Fruit fly (Drosophila melanogaster) whole organism, prepupa: Measurements from ENCODE around the gene stol.
A peak's percentile ranks its signal among the peaks of the same experiment; 100 is the strongest.

Experiments
- CG10631 ChIP-seq: fragments of 200-800 bp; sonication (Bioruptor generic); optimal IDR thresholded peaks from 2 replicates; lab custom pipeline; 2016; ENCODE audit warnings: missing biosample characterization, missing genetic modification characterization
- CG10669 ChIP-seq: fragments of 200-800 bp; sonication (Bioruptor generic); optimal IDR thresholded peaks from 3 replicates; lab custom pipeline; 2018; ENCODE audit warnings: missing biosample characterization, mild to moderate bottlenecking, missing genetic modification characterization, moderate library complexity
- CG15336 ChIP-seq: fragments of 200-800 bp; sonication (Bioruptor generic); IDR thresholded peaks from 2 replicates; pipeline ENCODE4 v1.3.6; 2022; ENCODE audit warnings: missing biosample characterization, missing genetic modification characterization
- CG16779 ChIP-seq: fragments of 200-800 bp; sonication (Bioruptor generic); optimal IDR thresholded peaks from 3 replicates; lab custom pipeline; 2017; ENCODE audit warnings: missing biosample characterization, mild to moderate bottlenecking, missing genetic modification characterization
- CG31627 ChIP-seq: fragments of 200-800 bp; sonication (Bioruptor generic); optimal IDR thresholded peaks from 3 replicates; lab custom pipeline; 2016; ENCODE audit warnings: missing biosample characterization, missing genetic modification characterization
- CG6854 ChIP-seq: fragments of 200-800 bp; sonication (Bioruptor generic); optimal IDR thresholded peaks from 2 replicates; lab custom pipeline; 2017; ENCODE audit warnings: missing biosample characterization, mild to moderate bottlenecking, missing genetic modification characterization
- CG7368 ChIP-seq: fragments of 200-800 bp; sonication (Bioruptor generic); optimal IDR thresholded peaks from 3 replicates; lab custom pipeline; 2016; ENCODE audit warnings: missing biosample characterization, missing genetic modification characterization
- CG8119 ChIP-seq: fragments of 200-800 bp; sonication (Bioruptor generic); IDR thresholded peaks from 3 replicates; pipeline ENCODE4 v1.3.6; 2022; ENCODE audit warnings: missing biosample characterization, missing genetic modification characterization
- CG9139 ChIP-seq: fragments of 200-800 bp; sonication (Bioruptor generic); optimal IDR thresholded peaks from 3 replicates; lab custom pipeline; 2017; ENCODE audit warnings: missing biosample characterization, mild to moderate bottlenecking, missing genetic modification characterization
- Eip78C ChIP-seq: fragments of 200-800 bp; sonication (Bioruptor generic); peaks from one replicate; lab custom pipeline; 2016; ENCODE audit warnings: missing biosample characterization, missing genetic modification characterization
- Hr38 ChIP-seq: sonication (Bioruptor generic); optimal IDR thresholded peaks from 2 replicates; lab custom pipeline; 2016; ENCODE audit warnings: missing biosample characterization, missing genetic modification characterization
- Hr4 ChIP-seq: fragments of 200-800 bp; sonication (Bioruptor generic); optimal IDR thresholded peaks from 3 replicates; lab custom pipeline; 2016; ENCODE audit warnings: missing biosample characterization, missing genetic modification characterization
- Met ChIP-seq: fragments of 200-800 bp; sonication (Bioruptor generic); optimal IDR thresholded peaks from 3 replicates; lab custom pipeline; 2016; ENCODE audit warnings: missing biosample characterization, missing genetic modification characterization
- Smox ChIP-seq: fragments of 200-800 bp; sonication (Bioruptor generic); optimal IDR thresholded peaks from 3 replicates; lab custom pipeline; 2016; ENCODE audit warnings: missing biosample characterization, missing genetic modification characterization
- Sox102F ChIP-seq: fragments of 200-800 bp; sonication (Bioruptor generic); optimal IDR thresholded peaks from 2 replicates; lab custom pipeline; 2016; ENCODE audit warnings: missing biosample characterization, mild to moderate bottlenecking, missing genetic modification characterization
- Sox14 ChIP-seq: fragments of 200-800 bp; sonication (Bioruptor generic); optimal IDR thresholded peaks from 3 replicates; lab custom pipeline; 2016; ENCODE audit warnings: missing biosample characterization, missing genetic modification characterization
- Sox15 ChIP-seq: fragments of 200-800 bp; sonication (Bioruptor generic); optimal IDR thresholded peaks from 3 replicates; lab custom pipeline; 2016; ENCODE audit warnings: missing biosample characterization, missing genetic modification characterization
- achi ChIP-seq: fragments of 200-800 bp; sonication (Bioruptor generic); optimal IDR thresholded peaks from 3 replicates; lab custom pipeline; 2016; ENCODE audit warnings: missing biosample characterization, missing genetic modification characterization
- acj6 ChIP-seq: fragments of 200-800 bp; sonication (Bioruptor generic); optimal IDR thresholded peaks from 3 replicates; lab custom pipeline; 2016; ENCODE audit warnings: missing biosample characterization, missing genetic modification characterization
- dac ChIP-seq: fragments of 200-800 bp; sonication (Bioruptor generic); optimal IDR thresholded peaks from 2 replicates; lab custom pipeline; 2017; ENCODE audit warnings: missing biosample characterization, mild to moderate bottlenecking, missing genetic modification characterization
- eg ChIP-seq: fragments of 200-800 bp; sonication (Bioruptor generic); IDR thresholded peaks from 3 replicates; pipeline ENCODE4 v1.3.6; 2022; ENCODE audit warnings: missing biosample characterization, missing genetic modification characterization
- fd59A ChIP-seq: fragments of 200-800 bp; sonication (Bioruptor generic); optimal IDR thresholded peaks from 2 replicates; lab custom pipeline; 2017; ENCODE audit warnings: missing biosample characterization, mild to moderate bottlenecking, missing genetic modification characterization, missing genetic modification reagents
- fd85E ChIP-seq: fragments of 200-800 bp; sonication (Bioruptor generic); optimal IDR thresholded peaks from 3 replicates; lab custom pipeline; 2016; ENCODE audit warnings: missing biosample characterization, missing genetic modification characterization
- lz ChIP-seq: fragments of 200-800 bp; sonication (Bioruptor generic); optimal IDR thresholded peaks from 3 replicates; lab custom pipeline; 2016; ENCODE audit warnings: missing biosample characterization, missing genetic modification characterization
- pdm3 ChIP-seq: fragments of 200-800 bp; sonication (Bioruptor generic); optimal IDR thresholded peaks from 3 replicates; lab custom pipeline; 2016; ENCODE audit warnings: missing biosample characterization, missing genetic modification characterization
- salr ChIP-seq, 2 experiments: fragments of 200-800 bp; sonication (Bioruptor generic); optimal IDR thresholded peaks; 3 replicates each; lab custom pipeline; 2016 to 2018; ENCODE audit warnings: missing biosample characterization in 2 of 2, missing genetic modification characterization in 2 of 2, mild to moderate bottlenecking in 1 of 2
- spab ChIP-seq: fragments of 200-800 bp; sonication (Bioruptor generic); optimal IDR thresholded peaks from 2 replicates; lab custom pipeline; 2017; ENCODE audit warnings: missing biosample characterization, mild to moderate bottlenecking, missing genetic modification characterization, missing genetic modification reagents
- ss ChIP-seq, 2 experiments: fragments of 200-800 bp; sonication (Bioruptor generic); optimal IDR thresholded peaks; 2 replicates in 1 of 2; 3 replicates in 1 of 2; lab custom pipeline; 2017 to 2018; ENCODE audit warnings: mild to moderate bottlenecking in 2 of 2, missing biosample characterization in 2 of 2, missing genetic modification characterization in 2 of 2, moderate library complexity in 1 of 2
- svp ChIP-seq: fragments of 200-800 bp; sonication (Bioruptor generic); peaks from one replicate; lab custom pipeline; 2016; ENCODE audit warnings: missing biosample characterization, missing genetic modification characterization
- topi ChIP-seq: fragments of 200-800 bp; sonication (Bioruptor generic); optimal IDR thresholded peaks from 3 replicates; lab custom pipeline; 2016; ENCODE audit warnings: missing biosample characterization, missing genetic modification characterization
- vri ChIP-seq: fragments of 200-800 bp; sonication (Bioruptor generic); optimal IDR thresholded peaks from 3 replicates; lab custom pipeline; 2016; ENCODE audit warnings: missing biosample characterization, mild to moderate bottlenecking, missing genetic modification characterization

Gene stol

dm6 chr2L:15750523-15751258 lies 32.6 kb upstream of the stol start, which contains the start of gene ND-B17 (continued):
- peak; percentile 59 for TF ChIP-seq vri (GFP tag; lab: Kevin White, UChicago)
- no peak for TF ChIP-seq dac (GFP tag; lab: Kevin White, UChicago)
- TF ChIP-seq lz = peak; percentile 40
- peak; percentile 54 for TF ChIP-seq CG31627 (GFP tag; lab: Kevin White, UChicago)
- TF ChIP-seq CG16779 (tag; lab: Kevin White, UChicago) = no peak
- no peak for TF ChIP-seq Smox (GFP tag; lab: Kevin White, UChicago)
- no peak for TF ChIP-seq spab (GFP tag; lab: Kevin White, UChicago)
- TF ChIP-seq CG9139 (GFP tag; lab: Kevin White, UChicago) = no peak

DNA sequence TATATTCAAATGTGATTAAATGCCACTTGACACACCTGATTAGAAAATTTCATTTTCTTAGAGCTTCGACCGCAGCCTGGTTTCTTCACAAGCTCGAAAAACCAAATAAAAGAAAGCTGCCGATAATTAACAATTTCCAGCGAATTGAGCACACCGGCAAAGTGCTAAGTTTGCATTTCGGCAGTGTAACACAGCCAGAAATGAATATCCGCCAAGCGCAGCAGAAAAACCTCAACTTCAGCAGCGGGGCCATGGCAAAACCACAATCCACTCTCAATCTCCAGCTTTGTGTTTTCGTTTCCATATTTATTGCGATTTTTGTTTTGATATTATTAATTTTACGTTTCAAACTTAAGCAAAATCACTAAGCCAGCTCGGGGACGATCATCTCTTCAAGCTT lies 31.2 kb upstream of the stol start:
- no peak for TF ChIP-seq CG10631 (GFP tag; lab: Kevin White, UChicago)
- no peak for TF ChIP-seq CG6854 (GFP tag; lab: Kevin White, UChicago)
- TF ChIP-seq CG7368 (GFP tag; lab: Kevin White, UChicago) = no peak
- no peak for TF ChIP-seq Met (GFP tag; lab: Kevin White, UChicago)
- no peak for TF ChIP-seq CG9139 (GFP tag; lab: Kevin White, UChicago)
- TF ChIP-seq acj6 (GFP tag; lab: Kevin White, UChicago) = no peak
- no peak for TF ChIP-seq CG15336 (GFP tag; lab: Robert Waterston, UW)
- no peak for TF ChIP-seq CG16779 (tag; lab: Kevin White, UChicago)
- TF ChIP-seq Hr4 = no peak
- TF ChIP-seq ss (GFP tag; optimal IDR thresholded peaks at IDR 0.05; lab: Kevin White, UChicago) = no peak
- TF ChIP-seq CG10669 (GFP tag; lab: Kevin White, UChicago) = no peak
- TF ChIP-seq CG8119 (GFP tag; lab: Robert Waterston, UW) = no peak
- no peak for TF ChIP-seq Sox15 (GFP tag; lab: Kevin White, UChicago)
- no peak for TF ChIP-seq salr (GFP tag; optimal IDR thresholded peaks at IDR 0.05; lab: Kevin White, UChicago)
- no peak for TF ChIP-seq Sox102F
- TF ChIP-seq Hr38 (GFP tag; lab: Kevin White, UChicago) = no peak
- TF ChIP-seq pdm3 (GFP tag; lab: Kevin White, UChicago) = no peak
- no peak for TF ChIP-seq eg

- TF ChIP-seq Sox14 (GFP tag; lab: Kevin White, UChicago) (no peak), fd85E (GFP tag; lab: Kevin White, UChicago) (no peak)
Measured at dm6 chr2L:15748261-15748553, 30.1 kb upstream of the stol start.

- peak; percentile 13 for TF ChIP-seq achi (GFP tag; lab: Kevin White, UChicago)
- TF ChIP-seq fd59A (GFP tag; lab: Kevin White, UChicago) = no peak
- 0 out of 2 replicates have a peak, but pooled peaks have one; percentile 12 for TF ChIP-seq CG15336 (GFP tag; lab: Robert Waterston, UW)
- peak; percentile 73 for TF ChIP-seq Eip78C (GFP tag; lab: Kevin White, UChicago)
- TF ChIP-seq svp = peak; percentile 70
- TF ChIP-seq Sox15 (GFP tag; lab: Kevin White, UChicago) = no peak
- TF ChIP-seq topi = no peak
Measured at dm6 chr2L:15747394-15748260, 29.6 kb upstream of the stol start, which contains the start of gene CycE. Gene CycE (minus strand): TSS chr2L:15748150.
